Fruit fly (Drosophila melanogaster) Kc167 (cell line): ENCODE data around the gene FucTB.

ENCODE experiments used
- h ChIP-seq: fragments of >200 bp; optimal IDR thresholded peaks from 3 replicates; lab custom pipeline; 2018; ENCODE audit warnings: missing external identifiers
- insv ChIP-seq: fragments of >200 bp; optimal IDR thresholded peaks from 3 replicates; lab custom pipeline; 2018; ENCODE audit warnings: missing external identifiers

DNA sequence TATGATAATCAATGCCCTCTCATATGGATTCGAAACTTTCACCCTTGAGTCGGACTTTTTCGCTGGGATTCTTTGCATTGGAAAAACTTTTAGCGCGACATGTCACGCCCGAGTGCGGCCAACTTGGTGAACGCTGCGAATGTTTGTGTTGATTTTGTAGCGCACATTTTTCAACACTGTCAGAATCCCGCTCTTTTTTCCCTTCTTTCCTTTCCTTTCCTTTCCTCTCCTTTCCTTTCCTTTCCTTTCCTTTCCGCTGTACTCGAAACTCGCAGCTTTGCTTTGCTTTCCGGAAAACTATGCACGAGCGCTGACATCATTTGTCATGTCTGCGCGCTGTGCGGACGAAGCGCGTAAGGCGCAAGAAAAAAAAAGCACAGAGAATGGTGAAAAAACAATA lies 36.5 kb upstream of the FucTB start:
- TF ChIP-seq h (lab: Kevin White, UChicago): no peak
- no peak for TF ChIP-seq insv (lab: Kevin White, UChicago)
